Worm (Caenorhabditis elegans) whole organism, midembryonic: ENCODE measurements around the gene sma-6.

Experiments
- T22C8.4 ChIP-seq: fragments of 200-800 bp; sonication (Bioruptor generic); IDR thresholded peaks from 2 replicates; pipeline ENCODE4 v1.3.6; 2022; ENCODE audit warnings: missing genetic modification characterization, missing compliant biosample characterization
- cog-1 ChIP-seq: sonication (generic microtip); optimal IDR thresholded peaks from 2 replicates; lab custom pipeline; 2016; ENCODE audit warnings: missing genetic modification characterization, missing compliant biosample characterization
- flt-1 ChIP-seq: fragments of 200-800 bp; sonication (Bioruptor generic); IDR thresholded peaks from 2 replicates; pipeline ENCODE4 v1.3.6; 2022; ENCODE audit warnings: missing genetic modification characterization, missing compliant biosample characterization
- med-1 ChIP-seq: sonication (generic microtip); optimal IDR thresholded peaks from 2 replicates; lab custom pipeline; 2017; ENCODE audit warnings: missing genetic modification characterization, mild to moderate bottlenecking, missing compliant biosample characterization, antibody characterized with exemption, missing genetic modification reagents; ENCODE audit not compliant: insufficient read depth
- ref-1 ChIP-seq: fragments of 200-800 bp; sonication (Bioruptor generic); conservative IDR thresholded peaks from 2 replicates; pipeline ENCODE4 v1.3.6; 2022; ENCODE audit warnings: missing genetic modification reagents, missing genetic modification characterization, missing compliant biosample characterization
- tab-1 ChIP-seq: fragments of 200-800 bp; sonication (Bioruptor generic); IDR thresholded peaks from 2 replicates; pipeline ENCODE4 v1.3.6; 2022; ENCODE audit warnings: missing genetic modification characterization, missing compliant biosample characterization
- ztf-23 ChIP-seq: fragments of 200-800 bp; sonication (Bioruptor generic); IDR thresholded peaks from 2 replicates; pipeline ENCODE4 v1.3.6; 2022; ENCODE audit warnings: missing genetic modification reagents, missing genetic modification characterization, missing compliant biosample characterization
- ztf-29 ChIP-seq: fragments of 200-800 bp; sonication (Bioruptor generic); IDR thresholded peaks from 2 replicates; pipeline ENCODE4 v1.3.6; 2022; ENCODE audit warnings: missing genetic modification reagents, missing genetic modification characterization, missing compliant biosample characterization

DNA sequence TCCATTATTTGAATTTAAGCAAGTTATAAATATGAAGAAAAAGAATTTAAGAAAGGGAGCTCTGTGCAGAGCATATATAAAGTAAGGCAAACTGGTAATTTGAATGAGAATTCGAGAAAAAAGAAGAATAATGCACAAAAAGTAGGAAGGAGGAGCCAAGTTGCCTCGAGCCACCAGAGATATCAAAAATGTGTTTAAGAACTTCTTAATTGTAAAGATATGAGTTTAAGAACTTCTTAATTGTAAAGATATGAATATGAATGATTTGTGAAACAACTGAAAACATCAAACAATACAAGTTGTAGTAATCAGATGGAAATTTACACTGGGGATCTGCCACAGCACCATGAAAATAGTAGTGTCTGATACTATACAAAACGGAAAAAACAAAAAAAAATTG lies 37.4 kb upstream of the sma-6 start, which contains the start of gene F13H8.6:
- TF ChIP-seq ztf-29 = no peak
- TF ChIP-seq ztf-23 (GFP tag; lab: Robert Waterston, UW) = no peak
- TF ChIP-seq flt-1 (GFP tag; lab: Robert Waterston, UW) = no peak
- no peak for TF ChIP-seq med-1 (GFP tag; lab: Kevin White, UChicago)
- no peak for TF ChIP-seq cog-1
- TF ChIP-seq ref-1 (GFP tag; lab: Robert Waterston, UW) = no peak
- TF ChIP-seq tab-1 = no peak
- TF ChIP-seq T22C8.4 = no peak
